Fruit fly (Drosophila melanogaster): ENCODE measurements around the gene CG8032.

DNA sequence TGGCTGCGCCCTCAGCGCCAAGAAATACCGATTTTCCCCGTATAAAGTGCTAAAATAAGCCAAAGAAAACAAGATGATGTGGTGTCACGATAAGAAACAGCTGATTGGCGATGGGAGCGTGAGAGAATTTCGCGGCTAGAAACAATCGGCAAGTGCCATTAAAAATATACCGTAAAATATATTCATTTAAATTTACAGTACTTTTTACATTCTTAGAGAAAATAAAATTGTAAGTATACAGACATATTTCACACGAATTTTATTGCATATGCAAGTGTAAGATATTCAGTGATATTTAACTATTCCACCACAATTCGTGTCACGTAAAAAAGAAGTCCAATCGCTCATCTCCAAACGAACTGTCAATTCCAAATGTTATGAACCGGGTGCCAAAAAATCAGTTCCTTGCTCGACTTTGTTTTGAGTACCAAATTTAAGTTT, 12.7 kb downstream of the CG8032 start, which contains the start of the genes Unc50, CG11755 and CG8043:
- TF ChIP-seq Dref (GFP tag; IDR thresholded peaks at IDR 0.05), result peak; percentile 36; the same call in 1 of the 2 replicates
- no peak for TF ChIP-seq chm (GFP tag; IDR thresholded peaks at IDR 0.05)
- peak; percentile 81 for TF ChIP-seq vvl (GFP tag; IDR thresholded peaks at IDR 0.05)
